Worm (Caenorhabditis elegans): ENCODE results near the gene ccep-97.

The ccep-97 gene

ce11 chrV:4823683-4824391 lies 5.4 kb upstream of the ccep-97 start (continued):
- TF ChIP-seq lin-40 (tag; optimal IDR thresholded peaks at IDR 0.05) (peak; percentile 66), xnd-1 (tag; optimal IDR thresholded peaks at IDR 0.05) (peak; percentile 34), hmg-20 (GFP tag; IDR thresholded peaks at IDR 0.05) (no peak), F23B12.7 (tag; optimal IDR thresholded peaks at IDR 0.05; ENCODE audit: insufficient read depth) (no peak)

- TF ChIP-seq ztf-18 (tag; optimal IDR thresholded peaks at IDR 0.05) (no peak), fkh-3 (tag; optimal IDR thresholded peaks at IDR 0.05) (no peak), nfya-1 (tag; optimal IDR thresholded peaks at IDR 0.05; ENCODE audit: borderline replicate concordance, insufficient read depth) (no peak), T07F8.4 (tag; optimal IDR thresholded peaks at IDR 0.05) (no peak), F57A8.1 (GFP tag; optimal IDR thresholded peaks at IDR 0.05) (no peak), snpc-1.3 (tag; optimal IDR thresholded peaks at IDR 0.05; ENCODE audit: insufficient read depth) (no peak), tlf-1 (GFP tag; optimal IDR thresholded peaks at IDR 0.05) (no peak)
These were observed 4.8 kb upstream of the ccep-97 start, which contains the start of gene adss-1 for ce11 chrV:4823323-4823682. Gene adss-1, minus strand, starts transcription at chrV:4823423.

- TF ChIP-seq somi-1 (GFP tag; optimal IDR thresholded peaks at IDR 0.05) (peak; percentile 36), zim-3 (tag; optimal IDR thresholded peaks at IDR 0.05) (no peak), cebp-1 (GFP tag; IDR thresholded peaks at IDR 0.05) (peak; percentile 84), cebp-1 (tag; optimal IDR thresholded peaks at IDR 0.05) (peak; percentile 95)
These were observed 2.1 kb upstream of the ccep-97 start for ce11 chrV:4820601-4821000.

ce11 chrV:4813825-4814224 lies 4.6 kb downstream of the ccep-97 start:
- TF ChIP-seq mes-4 (tag; optimal IDR thresholded peaks at IDR 0.05) (no peak), ztf-6 (GFP tag; IDR thresholded peaks at IDR 0.05) (no peak), bed-1 (GFP tag; IDR thresholded peaks at IDR 0.05) (no peak), mcd-1 (GFP tag; IDR thresholded peaks at IDR 0.05) (no peak), nhr-120 (GFP tag; IDR thresholded peaks at IDR 0.05) (no peak), let-526 (GFP tag; IDR thresholded peaks at IDR 0.05) (no peak), Y79H2A.3 (GFP tag; conservative IDR thresholded peaks at IDR 0.05) (no peak), let-607 (tag; optimal IDR thresholded peaks at IDR 0.05) (no peak), unc-130 (GFP tag; optimal IDR thresholded peaks at IDR 0.05) (no peak), dox-1 (GFP tag; IDR thresholded peaks at IDR 0.05) (no peak), ztf-18 (tag; optimal IDR thresholded peaks at IDR 0.05) (no peak), nfya-2 (GFP tag; IDR thresholded peaks at IDR 0.05) (no peak), K12H6.12 (tag; optimal IDR thresholded peaks at IDR 0.05) (no peak), ceh-91 (GFP tag; IDR thresholded peaks at IDR 0.05) (no peak), C06A6.2 (GFP tag; conservative IDR thresholded peaks at IDR 0.05) (no peak), F23B12.7 (tag; optimal IDR thresholded peaks at IDR 0.05; ENCODE audit: insufficient read depth) (no peak), B0261.1 (tag; optimal IDR thresholded peaks at IDR 0.05) (no peak), ceh-79 (tag; optimal IDR thresholded peaks at IDR 0.05) (no peak)

ce11 chrV:4810653-4811052 lies 7.8 kb downstream of the ccep-97 start:
- TF ChIP-seq ceh-27 (GFP tag; optimal IDR thresholded peaks at IDR 0.05) (peak; percentile 5), madf-6 (GFP tag; IDR thresholded peaks at IDR 0.05) (0 out of 2 replicates have a peak, but pooled peaks have one; percentile 36), madf-8 (GFP tag; conservative IDR thresholded peaks at IDR 0.05) (0 out of 2 replicates have a peak, but pooled peaks have one; percentile 21), lsl-1 (GFP tag; optimal IDR thresholded peaks at IDR 0.05) (no peak), lin-35 (GFP tag; optimal IDR thresholded peaks at IDR 0.05) (peak in 1 of 3 experiments; percentile 5), egrh-3 (GFP tag; IDR thresholded peaks at IDR 0.05) (peak; percentile 54; the same call in 1 of the 2 replicates), hmg-20 (GFP tag; IDR thresholded peaks at IDR 0.05) (no peak), F49E8.2 (tag; optimal IDR thresholded peaks at IDR 0.05; ENCODE audit: insufficient read depth) (no peak), ceh-79 (tag; optimal IDR thresholded peaks at IDR 0.05) (no peak), zfh-2 (GFP tag; conservative IDR thresholded peaks at IDR 0.05) (peak; percentile 89), cebp-1 (GFP tag; IDR thresholded peaks at IDR 0.05) (no peak), cebp-1 (tag; optimal IDR thresholded peaks at IDR 0.05) (peak; percentile 3), dox-1 (GFP tag; IDR thresholded peaks at IDR 0.05) (no peak), F37B4.10 (GFP tag; IDR thresholded peaks at IDR 0.05) (no peak), attf-5 (GFP tag; optimal IDR thresholded peaks at IDR 0.05) (peak; percentile 12)

Measured in whole organism, young adult.